Worm (Caenorhabditis elegans) whole organism, mixed stage, embryonic: Measurements from ENCODE around the gene F25F2.1.

Experiments used
- lin-13 ChIP-seq: fragments of 150-350 bp; optimal IDR thresholded peaks from 2 replicates; lab custom pipeline; 2014; ENCODE audit warnings: missing biosample characterization, missing genetic modification characterization
- unc-39 ChIP-seq: fragments of 150-350 bp; optimal IDR thresholded peaks from 2 replicates; lab custom pipeline; 2014; ENCODE audit warnings: missing biosample characterization, missing genetic modification characterization

ce11 chrIII:4498938-4499337 lies 9.7 kb upstream of the F25F2.1 start, which contains the start of the genes C07G2.5 and atf-7:
- no peak for TF ChIP-seq lin-13 (tag; lab: Kevin White, UChicago)
- no peak for TF ChIP-seq unc-39 (tag; lab: Kevin White, UChicago)
